Fruit fly (Drosophila melanogaster) whole organism, embryonic: ENCODE data around the gene CG13894.

ENCODE experiments used
- Aef1 ChIP-seq: fragments of 200-800 bp; sonication (Bioruptor generic); IDR thresholded peaks from 3 replicates; pipeline ENCODE4 v1.3.6; 2022; ENCODE audit warnings: missing biosample characterization, missing genetic modification characterization
- CG10431 ChIP-seq: fragments of 200-800 bp; sonication (Bioruptor generic); optimal IDR thresholded peaks from 3 replicates; lab custom pipeline; 2018; ENCODE audit warnings: missing biosample characterization, mild to moderate bottlenecking, missing genetic modification characterization
- CG10979 ChIP-seq: fragments of 200-800 bp; sonication (Bioruptor generic); optimal IDR thresholded peaks from 2 replicates; lab custom pipeline; 2018; ENCODE audit warnings: missing biosample characterization, mild to moderate bottlenecking, missing genetic modification characterization, moderate library complexity
- CG11560 ChIP-seq: fragments of 200-800 bp; sonication (Bioruptor generic); IDR thresholded peaks from 3 replicates; pipeline ENCODE4 v1.3.6; 2022; ENCODE audit warnings: missing biosample characterization, missing genetic modification characterization
- CG12104 ChIP-seq: fragments of 200-800 bp; sonication (Bioruptor generic); optimal IDR thresholded peaks from 3 replicates; lab custom pipeline; 2016; ENCODE audit warnings: missing biosample characterization, missing genetic modification characterization
- CG12744 ChIP-seq: fragments of 200-800 bp; sonication (Bioruptor generic); optimal IDR thresholded peaks from 2 replicates; lab custom pipeline; 2016; ENCODE audit warnings: missing biosample characterization, missing genetic modification characterization
- CG15601 ChIP-seq: fragments of 200-800 bp; sonication (Bioruptor generic); optimal IDR thresholded peaks from 3 replicates; lab custom pipeline; 2019; ENCODE audit warnings: missing biosample characterization, mild to moderate bottlenecking, missing genetic modification characterization, moderate library complexity
- CG1602 ChIP-seq: fragments of 200-800 bp; sonication (Bioruptor generic); optimal IDR thresholded peaks from 3 replicates; lab custom pipeline; 2016; ENCODE audit warnings: missing biosample characterization, missing genetic modification characterization
- CG1647 ChIP-seq: fragments of 200-800 bp; sonication (Bioruptor generic); optimal IDR thresholded peaks from 3 replicates; lab custom pipeline; 2016; ENCODE audit warnings: missing biosample characterization, missing genetic modification characterization
- CG18476 ChIP-seq: fragments of 200-800 bp; sonication (Bioruptor generic); optimal IDR thresholded peaks from 2 replicates; lab custom pipeline; 2016; ENCODE audit warnings: missing biosample characterization, mild to moderate bottlenecking, missing genetic modification characterization
- CG2712 ChIP-seq: fragments of 200-800 bp; optimal IDR thresholded peaks from 3 replicates; lab custom pipeline; 2019; ENCODE audit warnings: missing biosample characterization, mild to moderate bottlenecking, missing genetic modification characterization, moderate library complexity
- CG2875 ChIP-seq: fragments of 200-800 bp; sonication (Bioruptor generic); optimal IDR thresholded peaks from 2 replicates; lab custom pipeline; 2017; ENCODE audit warnings: missing biosample characterization, mild to moderate bottlenecking, missing genetic modification characterization, missing genetic modification reagents
- CG30403 ChIP-seq: fragments of 200-800 bp; sonication (Bioruptor generic); optimal IDR thresholded peaks from 3 replicates; lab custom pipeline; 2016; ENCODE audit warnings: missing biosample characterization, missing genetic modification characterization
- CG32532 ChIP-seq: fragments of 200-800 bp; sonication (Bioruptor generic); IDR thresholded peaks from 2 replicates; pipeline ENCODE4 v1.3.6; 2022; ENCODE audit warnings: missing biosample characterization, missing genetic modification characterization
- CG34224 ChIP-seq: fragments of 200-800 bp; sonication (Bioruptor generic); IDR thresholded peaks from 3 replicates; pipeline ENCODE4 v1.3.6; 2022; ENCODE audit warnings: missing biosample characterization, missing genetic modification characterization; ENCODE audit not compliant: partially characterized antibody
- CG4404 ChIP-seq: fragments of 200-800 bp; sonication (Bioruptor generic); IDR thresholded peaks from 2 replicates; pipeline ENCODE4 v1.3.6; 2022; ENCODE audit warnings: missing biosample characterization, missing genetic modification characterization
- CG4730 ChIP-seq: fragments of 200-800 bp; sonication (Bioruptor generic); IDR thresholded peaks from 2 replicates; pipeline ENCODE4 v1.3.6; 2022; ENCODE audit warnings: missing biosample characterization, missing genetic modification characterization
- CG6175 ChIP-seq: fragments of 200-800 bp; sonication (Bioruptor generic); IDR thresholded peaks from 3 replicates; pipeline ENCODE4 v1.3.6; 2022; ENCODE audit warnings: missing biosample characterization, missing genetic modification characterization
- CG6254 ChIP-seq: fragments of 200-800 bp; sonication (Bioruptor generic); optimal IDR thresholded peaks from 3 replicates; lab custom pipeline; 2017; ENCODE audit warnings: mild to moderate bottlenecking, missing biosample characterization, missing genetic modification reagents, missing genetic modification characterization
- CG6765 ChIP-seq: fragments of 200-800 bp; sonication (Bioruptor generic); optimal IDR thresholded peaks from 3 replicates; lab custom pipeline; 2017; ENCODE audit warnings: missing biosample characterization, mild to moderate bottlenecking, missing genetic modification characterization
- CG7745 ChIP-seq: fragments of 200-800 bp; sonication (Bioruptor generic); optimal IDR thresholded peaks from 2 replicates; lab custom pipeline; 2018; ENCODE audit warnings: missing biosample characterization, mild to moderate bottlenecking, missing genetic modification characterization, moderate library complexity
- CG8281 ChIP-seq: fragments of 200-800 bp; sonication (Bioruptor generic); optimal IDR thresholded peaks from 2 replicates; lab custom pipeline; 2018; ENCODE audit warnings: missing biosample characterization, mild to moderate bottlenecking, missing genetic modification characterization, moderate library complexity
- CG9932 ChIP-seq: fragments of 200-800 bp; sonication (Bioruptor generic); IDR thresholded peaks from 2 replicates; pipeline ENCODE4 v1.3.6; 2022; ENCODE audit warnings: missing biosample characterization, missing genetic modification characterization
- D19A ChIP-seq: fragments of 200-800 bp; optimal IDR thresholded peaks from 3 replicates; lab custom pipeline; 2019; ENCODE audit warnings: missing biosample characterization, mild to moderate bottlenecking, missing genetic modification characterization, moderate library complexity
- Dfd ChIP-seq, 2 experiments: fragments of >200 bp; optimal IDR thresholded peaks; 2 replicates each; lab custom pipeline; 2017; ENCODE audit warnings: missing biosample characterization in 2 of 2, missing genetic modification characterization in 2 of 2
- Ets97D ChIP-seq: fragments of 200-800 bp; sonication (Bioruptor generic); optimal IDR thresholded peaks from 3 replicates; lab custom pipeline; 2016; ENCODE audit warnings: missing biosample characterization, missing genetic modification characterization
- GATAe ChIP-seq: fragments of 200-800 bp; sonication (Bioruptor generic); conservative IDR thresholded peaks from 2 replicates; pipeline ENCODE4 v1.3.6; 2022; ENCODE audit warnings: missing biosample characterization, missing genetic modification characterization
- Gsc ChIP-seq: fragments of 200-800 bp; sonication (Bioruptor generic); IDR thresholded peaks from 2 replicates; pipeline ENCODE4 v1.3.6; 2022; ENCODE audit warnings: missing biosample characterization, missing genetic modification characterization
- Hsf ChIP-seq: fragments of 200-800 bp; sonication (Bioruptor generic); optimal IDR thresholded peaks from 3 replicates; lab custom pipeline; 2016; ENCODE audit warnings: missing biosample characterization, missing genetic modification characterization
- Lpt ChIP-seq: fragments of >200 bp; optimal IDR thresholded peaks from 2 replicates; lab custom pipeline; 2018; ENCODE audit warnings: missing biosample characterization, missing genetic modification characterization
- NC2α ChIP-seq: fragments of 200-800 bp; sonication (Bioruptor generic); optimal IDR thresholded peaks from 2 replicates; lab custom pipeline; 2016; ENCODE audit warnings: missing biosample characterization, missing genetic modification characterization
- Nf-YC ChIP-seq: fragments of 200-800 bp; optimal IDR thresholded peaks from 3 replicates; lab custom pipeline; 2019; ENCODE audit warnings: missing biosample characterization, mild to moderate bottlenecking, missing genetic modification characterization, moderate library complexity
- Pdp1 ChIP-seq, 2 experiments: fragments of 200-800 bp; sonication (Bioruptor generic); optimal IDR thresholded peaks; 3 replicates each; lab custom pipeline; 2016; ENCODE audit warnings: missing biosample characterization in 2 of 2, missing genetic modification characterization in 2 of 2, mild to moderate bottlenecking in 1 of 2, moderate library complexity in 1 of 2
- Ssrp ChIP-seq: fragments of 200-800 bp; sonication (Bioruptor generic); optimal IDR thresholded peaks from 2 replicates; lab custom pipeline; 2018; ENCODE audit warnings: missing biosample characterization, mild to moderate bottlenecking, missing genetic modification characterization, moderate library complexity
- ase ChIP-seq: fragments of 200-800 bp; sonication (Bioruptor generic); IDR thresholded peaks from 3 replicates; pipeline ENCODE4 v1.3.6; 2022; ENCODE audit warnings: missing biosample characterization, missing genetic modification characterization
- bab2 ChIP-seq: fragments of 200-800 bp; sonication (Bioruptor generic); optimal IDR thresholded peaks from 2 replicates; lab custom pipeline; 2016; ENCODE audit warnings: missing biosample characterization, missing genetic modification characterization
- btn ChIP-seq: fragments of 200-800 bp; sonication (Bioruptor generic); optimal IDR thresholded peaks from 2 replicates; lab custom pipeline; 2016; ENCODE audit warnings: missing biosample characterization, missing genetic modification characterization
- dan ChIP-seq: fragments of 200-800 bp; sonication (Bioruptor generic); IDR thresholded peaks from 2 replicates; pipeline ENCODE4 v1.3.6; 2022; ENCODE audit warnings: missing biosample characterization, missing genetic modification characterization
- danr ChIP-seq: fragments of 200-800 bp; sonication (Bioruptor generic); IDR thresholded peaks from 2 replicates; pipeline ENCODE4 v1.3.6; 2022; ENCODE audit warnings: missing biosample characterization, missing genetic modification characterization
- dysf ChIP-seq: fragments of 200-800 bp; sonication (Bioruptor generic); IDR thresholded peaks from 3 replicates; pipeline ENCODE4 v1.3.6; 2022; ENCODE audit warnings: missing biosample characterization, missing genetic modification characterization
- fru ChIP-seq: fragments of >200 bp; optimal IDR thresholded peaks from 2 replicates; lab custom pipeline; 2017
- hb ChIP-seq: fragments of 200-800 bp; sonication (Bioruptor generic); IDR thresholded peaks from 3 replicates; pipeline ENCODE4 v1.3.6; 2022; ENCODE audit warnings: missing biosample characterization, missing genetic modification characterization; ENCODE audit not compliant: partially characterized antibody
- insv ChIP-seq, 2 experiments: fragments of 200-800 bp; sonication (Bioruptor generic); optimal IDR thresholded peaks; 3 replicates each; lab custom pipeline; 2016 to 2018; ENCODE audit warnings: missing biosample characterization in 2 of 2, missing genetic modification characterization in 2 of 2
- inv ChIP-seq: fragments of 200-800 bp; sonication (Bioruptor generic); IDR thresholded peaks from 2 replicates; pipeline ENCODE4 v1.3.6; 2022; ENCODE audit warnings: missing biosample characterization, missing genetic modification characterization; ENCODE audit not compliant: partially characterized antibody
- kah ChIP-seq: fragments of 200-800 bp; sonication (Bioruptor generic); optimal IDR thresholded peaks from 2 replicates; lab custom pipeline; 2018; ENCODE audit warnings: missing biosample characterization, mild to moderate bottlenecking, missing genetic modification characterization
- lov ChIP-seq, 2 experiments: fragments of 200-800 bp in 1 of 2; fragments of >200 bp in 1 of 2; sonication (Bioruptor generic) in 1 of 2; IDR thresholded peaks in 1 of 2; optimal IDR thresholded peaks in 1 of 2; 2 replicates in 1 of 2; 3 replicates in 1 of 2; pipeline versions ENCODE4 v1.3.6 to Lab custom; 2017 to 2022; ENCODE audit warnings: missing biosample characterization in 1 of 2, missing genetic modification characterization in 1 of 2
- sens-2 ChIP-seq: fragments of 200-800 bp; sonication (Bioruptor generic); IDR thresholded peaks from 2 replicates; pipeline ENCODE4 v1.3.6; 2022; ENCODE audit warnings: missing biosample characterization, missing genetic modification characterization
- slbo ChIP-seq: fragments of 200-800 bp; sonication (Bioruptor generic); IDR thresholded peaks from 2 replicates; pipeline ENCODE4 v1.3.6; 2022; ENCODE audit warnings: missing biosample characterization, missing genetic modification characterization
- stwl ChIP-seq: fragments of 200-800 bp; sonication (Bioruptor generic); optimal IDR thresholded peaks from 3 replicates; lab custom pipeline; 2018; ENCODE audit warnings: missing biosample characterization, mild to moderate bottlenecking, missing genetic modification characterization, moderate library complexity
- trh ChIP-seq: fragments of 200-800 bp; sonication (Bioruptor generic); optimal IDR thresholded peaks from 2 replicates; lab custom pipeline; 2016; ENCODE audit warnings: missing biosample characterization, missing genetic modification characterization

CG13894 gene

dm6 chr3L:696404-697054 lies 2.4 kb downstream of the CG13894 start (continued):
- TF ChIP-seq Ets97D (peak; percentile 23), CG2712 (tag; lab: Kevin White, UChicago) (peak; percentile 98), Ssrp (tag; lab: Kevin White, UChicago) (peak; percentile 95), Hsf (GFP tag; lab: Kevin White, UChicago) (peak; percentile 77), sens-2 (GFP tag; lab: Robert Waterston, UW) (peak; percentile 89), CG9932 (GFP tag; lab: Robert Waterston, UW) (peak; percentile 91), GATAe (GFP tag; lab: Robert Waterston, UW) (peak; percentile 82), CG4730 (GFP tag; lab: Robert Waterston, UW) (peak; percentile 93), Pdp1 (GFP tag; optimal IDR thresholded peaks at IDR 0.05; lab: Kevin White, UChicago) (peak; percentile 66 to 75), btn (peak; percentile 44), CG34224 (no peak), CG7745 (peak; percentile 78), danr (peak; percentile 92), ase (GFP tag; lab: Robert Waterston, UW) (peak; percentile 93), Nf-YC (peak; percentile 77), CG1602 (GFP tag; lab: Kevin White, UChicago) (peak; percentile 90), dysf (GFP tag; lab: Robert Waterston, UW) (peak; percentile 98), CG4404 (GFP tag; lab: Robert Waterston, UW) (peak; percentile 96), insv (GFP tag; optimal IDR thresholded peaks at IDR 0.05; lab: Kevin White, UChicago) (peak in 1 of 2 experiments; percentile 47), Aef1 (GFP tag; lab: Robert Waterston, UW) (peak; percentile 93), D19A (peak; percentile 94), CG11560 (tag; lab: Robert Waterston, UW) (peak; percentile 86), CG18476 (peak; percentile 88), stwl (tag; lab: Kevin White, UChicago) (peak; percentile 75), lov (optimal IDR thresholded peaks at IDR 0.05; lab: Kevin White, UChicago) (no peak), lov (GFP tag; IDR thresholded peaks at IDR 0.05; lab: Robert Waterston, UW) (peak; percentile 96), CG32532 (peak; percentile 97), slbo (GFP tag; lab: Robert Waterston, UW) (peak; percentile 95), trh (GFP tag; lab: Kevin White, UChicago) (peak; percentile 90), CG8281 (tag; lab: Kevin White, UChicago) (peak; percentile 88), CG6765 (GFP tag; lab: Kevin White, UChicago) (peak; percentile 91), CG12104 (GFP tag; lab: Kevin White, UChicago) (peak; percentile 90), CG2875 (GFP tag; lab: Kevin White, UChicago) (peak; percentile 97), NC2α (peak; percentile 34), fru (lab: Kevin White, UChicago) (no peak), kah (GFP tag; lab: Kevin White, UChicago) (peak; percentile 92), inv (no peak), Lpt (GFP tag; lab: Kevin White, UChicago) (no peak), CG1647 (GFP tag; lab: Kevin White, UChicago) (peak; percentile 65), CG12744 (GFP tag; lab: Kevin White, UChicago) (peak; percentile 9), CG15601 (tag; lab: Kevin White, UChicago) (peak; percentile 93), Dfd (GFP tag; optimal IDR thresholded peaks at IDR 0.05; lab: Kevin White, UChicago) (no peak), CG30403 (GFP tag; lab: Kevin White, UChicago) (peak; percentile 92), bab2 (GFP tag; lab: Kevin White, UChicago) (peak; percentile 69), hb (no peak), CG10979 (tag; lab: Kevin White, UChicago) (peak; percentile 98), CG6254 (GFP tag; lab: Kevin White, UChicago) (peak; percentile 96), Gsc (GFP tag; lab: Robert Waterston, UW) (peak; percentile 87), CG10431 (GFP tag; lab: Kevin White, UChicago) (peak; percentile 85), dan (GFP tag; lab: Robert Waterston, UW) (peak; percentile 81), CG6175 (GFP tag; lab: Robert Waterston, UW) (peak; percentile 85)
